Worm (Caenorhabditis elegans) whole organism, L3 larva: ENCODE results near the gene Y75B12B.11.

ENCODE experiments used
- elt-1 ChIP-seq: fragments of 150-350 bp; optimal IDR thresholded peaks from 2 replicates; lab custom pipeline; 2014; ENCODE audit warnings: missing biosample characterization, missing genetic modification characterization
- jun-1 ChIP-seq: fragments of 150-350 bp; optimal IDR thresholded peaks from 2 replicates; lab custom pipeline; 2014; ENCODE audit warnings: missing biosample characterization, missing genetic modification reagents, missing genetic modification characterization
- nhr-237 ChIP-seq: fragments of 150-350 bp; optimal IDR thresholded peaks from 2 replicates; lab custom pipeline; 2014; ENCODE audit warnings: missing biosample characterization, missing genetic modification characterization
- nhr-76 ChIP-seq: fragments of 150-350 bp; sonication (generic microtip); optimal IDR thresholded peaks from 5 replicates; lab custom pipeline; 2014; ENCODE audit warnings: missing biosample characterization, missing genetic modification characterization

DNA sequence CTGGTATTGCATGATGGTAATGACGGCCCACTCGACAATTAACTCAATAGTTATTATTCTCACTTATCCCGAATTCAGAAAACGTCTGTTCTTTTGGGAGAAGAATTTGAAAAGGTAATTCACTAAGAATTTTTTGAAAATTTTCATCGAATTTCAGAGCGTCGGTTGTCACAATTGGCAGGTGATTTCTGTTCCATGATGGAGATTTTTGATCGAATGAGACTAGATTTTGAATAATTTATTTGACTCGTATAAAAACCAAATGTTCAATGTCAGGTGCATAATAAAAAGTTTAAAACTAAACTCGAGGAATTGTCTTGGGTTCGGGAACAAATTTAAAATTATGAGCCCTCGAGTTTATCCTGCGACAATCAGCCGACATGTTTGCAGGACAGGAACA is 25.6 kb downstream of the Y75B12B.11 start, which contains the start of gene sri-25:
- no peak for TF ChIP-seq nhr-237 (tag; lab: Kevin White, UChicago)
- TF ChIP-seq nhr-76 (tag; lab: Kevin White, UChicago), result no peak
- no peak for TF ChIP-seq jun-1 (tag; lab: Kevin White, UChicago)
- TF ChIP-seq elt-1 (tag; lab: Kevin White, UChicago), result no peak
